Fruit fly (Drosophila melanogaster): ENCODE results near the gene Mur18B.

Gene Mur18B

dm6 chrX:19247200-19248052, 34.4 kb downstream of the Mur18B start, which contains the start of gene CG7992 (continued):
- peak; percentile 40 for TF ChIP-seq CG8944 (GFP tag; optimal IDR thresholded peaks at IDR 0.05)
- TF ChIP-seq CG15269 (tag; optimal IDR thresholded peaks at IDR 0.05) = peak; percentile 69
- peak; percentile 55 for TF ChIP-seq bab2 (GFP tag; optimal IDR thresholded peaks at IDR 0.05)
- peak; percentile 72 for TF ChIP-seq Oli (tag; optimal IDR thresholded peaks at IDR 0.05)
- TF ChIP-seq CG5953 (GFP tag; IDR thresholded peaks at IDR 0.05) = no peak; the same call in 1 of the 2 replicates
- TF ChIP-seq lola (GFP tag; optimal IDR thresholded peaks at IDR 0.05) = peak in 1 of 3 experiments; percentile 20
- no peak for TF ChIP-seq danr (GFP tag; IDR thresholded peaks at IDR 0.05)
- no peak for TF ChIP-seq jigr1 (GFP tag; IDR thresholded peaks at IDR 0.05)
- peak; percentile 40 for TF ChIP-seq CG15479 (GFP tag; optimal IDR thresholded peaks at IDR 0.05)
- TF ChIP-seq CG4707 (GFP tag; optimal IDR thresholded peaks at IDR 0.05) = no peak
- no peak for TF ChIP-seq CTCF (GFP tag; optimal IDR thresholded peaks at IDR 0.05)
- TF ChIP-seq Xrp1 (GFP tag; IDR thresholded peaks at IDR 0.05) = peak; percentile 24; the same call in 1 of the 2 replicates
- no peak for TF ChIP-seq CG7963 (GFP tag; IDR thresholded peaks at IDR 0.05; ENCODE audit: partially characterized antibody)
- TF ChIP-seq grau (tag; optimal IDR thresholded peaks at IDR 0.05) = peak; percentile 65
- no peak for TF ChIP-seq amos (GFP tag; IDR thresholded peaks at IDR 0.05; ENCODE audit: partially characterized antibody)
- peak; percentile 9 for TF ChIP-seq Nf-YC (tag; optimal IDR thresholded peaks at IDR 0.05)
- TF ChIP-seq pros (GFP tag; optimal IDR thresholded peaks at IDR 0.05) = peak; percentile 40
- no peak for TF ChIP-seq CG11247 (GFP tag; IDR thresholded peaks at IDR 0.05)
- peak; percentile 0 for TF ChIP-seq Atf-2 (GFP tag; optimal IDR thresholded peaks at IDR 0.05)
- peak; percentile 73 for TF ChIP-seq mam (GFP tag; optimal IDR thresholded peaks at IDR 0.05)
- TF ChIP-seq Awh (GFP tag; IDR thresholded peaks at IDR 0.05) = no peak
- no peak for TF ChIP-seq ken (GFP tag; IDR thresholded peaks at IDR 0.05)
- no peak for TF ChIP-seq psq (GFP tag; optimal IDR thresholded peaks at IDR 0.05)
- no peak for TF ChIP-seq crol (GFP tag; IDR thresholded peaks at IDR 0.05)
- peak; percentile 43 for TF ChIP-seq CG15011 (GFP tag; optimal IDR thresholded peaks at IDR 0.05)
- TF ChIP-seq Elba2 (GFP tag; optimal IDR thresholded peaks at IDR 0.05) = no peak
- no peak for TF ChIP-seq sc (optimal IDR thresholded peaks at IDR 0.05)
- TF ChIP-seq sc (GFP tag; optimal IDR thresholded peaks at IDR 0.05) = no peak
- peak; percentile 16 for TF ChIP-seq Camta (GFP tag; optimal IDR thresholded peaks at IDR 0.05)
- TF ChIP-seq Mes4 (GFP tag; optimal IDR thresholded peaks at IDR 0.05) = no peak
- TF ChIP-seq NC2α (GFP tag; optimal IDR thresholded peaks at IDR 0.05) = no peak
- TF ChIP-seq CG2889 (GFP tag; IDR thresholded peaks at IDR 0.05) = no peak
- TF ChIP-seq ab (GFP tag; optimal IDR thresholded peaks at IDR 0.05) = no peak
- TF ChIP-seq chif (GFP tag; optimal IDR thresholded peaks at IDR 0.05) = peak; percentile 47 to 52
- peak; percentile 32 for TF ChIP-seq ewg (GFP tag; optimal IDR thresholded peaks at IDR 0.05)
- no peak for TF ChIP-seq bowl (GFP tag; IDR thresholded peaks at IDR 0.05)
- no peak for TF ChIP-seq Hand (GFP tag; optimal IDR thresholded peaks at IDR 0.05)
- TF ChIP-seq rib (GFP tag; IDR thresholded peaks at IDR 0.05) = no peak
- peak; percentile 52 for TF ChIP-seq Myb (GFP tag; optimal IDR thresholded peaks at IDR 0.05)
- TF ChIP-seq Sry-β (GFP tag; optimal IDR thresholded peaks at IDR 0.05) = no peak
- peak; percentile 35 for TF ChIP-seq ATbp (GFP tag; optimal IDR thresholded peaks at IDR 0.05)
- TF ChIP-seq fd3F (GFP tag; optimal IDR thresholded peaks at IDR 0.05) = peak; percentile 21
- peak; percentile 63 for TF ChIP-seq CG6689 (GFP tag; IDR thresholded peaks at IDR 0.05)
- TF ChIP-seq Chrac-16 (GFP tag; optimal IDR thresholded peaks at IDR 0.05) = peak; percentile 21
- TF ChIP-seq CG10959 (GFP tag; IDR thresholded peaks at IDR 0.05) = no peak
- no peak for TF ChIP-seq sima (GFP tag; optimal IDR thresholded peaks at IDR 0.05)
- no peak for TF ChIP-seq unc-4 (GFP tag; IDR thresholded peaks at IDR 0.05; ENCODE audit: partially characterized antibody)
- no peak for TF ChIP-seq CG10462 (GFP tag; optimal IDR thresholded peaks at IDR 0.05)
- TF ChIP-seq CG11695 (GFP tag; IDR thresholded peaks at IDR 0.05) = peak; percentile 57; the same call in 2 of the 3 replicates
- peak; percentile 58 for TF ChIP-seq Hsf (GFP tag; optimal IDR thresholded peaks at IDR 0.05)
